Worm (Caenorhabditis elegans) whole organism, L1 larva: Measurements from ENCODE around the gene alh-12.

ENCODE experiments used
- blmp-1 ChIP-seq: fragments of 150-350 bp; optimal IDR thresholded peaks from 2 replicates; lab custom pipeline; 2014; ENCODE audit warnings: missing biosample characterization, missing genetic modification characterization
- dsc-1 ChIP-seq: sonication (generic microtip); optimal IDR thresholded peaks from 2 replicates; lab custom pipeline; 2016; ENCODE audit warnings: mild to moderate bottlenecking, missing genetic modification characterization, missing compliant biosample characterization
- efl-3 ChIP-seq: fragments of 200-800 bp; sonication (Bioruptor generic); optimal IDR thresholded peaks from 2 replicates; lab custom pipeline; 2018; ENCODE audit warnings: mild to moderate bottlenecking, missing genetic modification characterization, missing compliant biosample characterization
- sox-4 ChIP-seq: sonication (generic microtip); optimal IDR thresholded peaks from 2 replicates; lab custom pipeline; 2016; ENCODE audit warnings: missing genetic modification characterization, missing compliant biosample characterization
- unc-98 ChIP-seq: fragments of 200-800 bp; sonication (Bioruptor generic); IDR thresholded peaks from 2 replicates; pipeline ENCODE4 v1.3.6; 2022; ENCODE audit warnings: missing genetic modification characterization, missing compliant biosample characterization
- ztf-11 ChIP-seq, 2 experiments: sonication (generic microtip); optimal IDR thresholded peaks; 2 replicates each; lab custom pipeline; 2016 to 2017; ENCODE audit warnings: missing genetic modification characterization in 2 of 2, missing biosample characterization in 1 of 2, missing compliant biosample characterization in 1 of 2

DNA sequence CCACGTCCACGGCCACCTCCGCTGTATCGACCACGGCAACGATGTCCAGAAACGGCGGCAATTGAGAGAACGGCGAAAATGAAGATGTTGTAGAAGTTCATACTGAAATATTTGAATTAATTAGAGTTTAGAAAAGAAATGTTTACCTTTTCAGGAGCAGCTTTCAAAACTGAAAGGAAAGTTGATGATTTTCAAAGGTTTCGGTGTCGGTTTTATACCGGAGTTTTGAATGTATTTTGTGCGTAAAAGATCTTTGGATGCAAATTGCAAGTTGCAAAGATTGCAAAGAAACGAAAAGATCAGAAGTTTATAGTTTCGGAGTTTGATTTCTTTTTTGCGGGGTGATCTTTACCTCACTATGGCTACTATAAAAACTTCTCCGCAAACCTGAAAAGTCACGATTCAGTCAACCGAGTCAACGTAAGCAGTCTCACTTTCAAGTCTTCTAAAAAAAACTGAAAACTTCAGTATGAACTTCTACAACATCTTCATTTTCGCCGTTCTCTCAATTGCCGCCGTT, 5.0 kb downstream of the alh-12 start, which contains the start of the genes fipr-19 and fipr-18:
- no peak for TF ChIP-seq dsc-1 (tag; lab: Kevin White, UChicago)
- TF ChIP-seq ztf-11 (tag; optimal IDR thresholded peaks at IDR 0.05; lab: Kevin White, UChicago): no peak
- TF ChIP-seq unc-98 (GFP tag; lab: Robert Waterston, UW): no peak
- no peak for TF ChIP-seq blmp-1
- TF ChIP-seq efl-3 (GFP tag; lab: Kevin White, UChicago): no peak
- TF ChIP-seq sox-4: no peak
